Fruit fly (Drosophila melanogaster): ENCODE results near the gene CG9926.

- TF ChIP-seq CG9948 (tag; optimal IDR thresholded peaks at IDR 0.05), result no peak
- TF ChIP-seq CG15710 (tag; optimal IDR thresholded peaks at IDR 0.05), result no peak
- TF ChIP-seq CG34367 (tag; optimal IDR thresholded peaks at IDR 0.05), result no peak
- no peak for TF ChIP-seq Snoo (tag; optimal IDR thresholded peaks at IDR 0.05)
- no peak for TF ChIP-seq gl (tag; optimal IDR thresholded peaks at IDR 0.05)
- no peak for TF ChIP-seq EcR (GFP tag; optimal IDR thresholded peaks at IDR 0.05)
Observed at dm6 chr3R:13977126-13977991, 26.4 kb upstream of the CG9926 start.
